Worm (Caenorhabditis elegans): ENCODE results near the gene K02E11.6.

The K02E11.6 gene

DNA sequence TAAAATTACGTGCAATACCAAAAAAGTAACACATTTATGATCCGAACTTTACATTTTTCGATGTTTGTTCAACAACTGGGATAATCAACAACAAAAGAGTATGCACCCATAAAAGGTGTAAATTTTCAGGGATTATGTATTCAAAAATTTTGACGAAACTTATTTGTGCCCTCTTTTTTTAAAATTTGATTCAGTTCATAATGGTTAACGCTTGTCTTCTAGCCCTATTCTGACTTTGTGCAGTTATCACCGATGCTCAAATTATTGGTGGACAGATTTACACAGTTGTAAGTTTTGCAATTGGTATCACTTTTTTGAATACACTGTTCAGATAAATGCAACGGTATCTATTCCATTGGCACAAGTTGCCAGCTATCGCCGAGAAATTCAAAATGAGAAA is at the start of gene K02E11.6:
K02E11.6 (plus strand) TSS at position 149 of the 400 bp plus-strand sequence.
- TF ChIP-seq egl-44 (GFP tag; IDR thresholded peaks at IDR 0.05): no peak
- TF ChIP-seq rpc-1 (optimal IDR thresholded peaks at IDR 0.05): no peak
- TF ChIP-seq rpc-1 (tag; optimal IDR thresholded peaks at IDR 0.05): no peak
- TF ChIP-seq B0035.1 (tag; optimal IDR thresholded peaks at IDR 0.05): no peak
- TF ChIP-seq nfya-2 (GFP tag; IDR thresholded peaks at IDR 0.05): no peak
- no peak for TF ChIP-seq let-526 (GFP tag; IDR thresholded peaks at IDR 0.05)
- TF ChIP-seq snpc-4 (GFP tag; optimal IDR thresholded peaks at IDR 0.05): no peak
- TF ChIP-seq snpc-4 (tag; optimal IDR thresholded peaks at IDR 0.05): no peak
- TF ChIP-seq F57A8.1 (GFP tag; optimal IDR thresholded peaks at IDR 0.05): no peak
- TF ChIP-seq mcd-1 (GFP tag; IDR thresholded peaks at IDR 0.05): no peak
- no peak for TF ChIP-seq zim-3 (tag; optimal IDR thresholded peaks at IDR 0.05)
- no peak for TF ChIP-seq ztf-22 (GFP tag; optimal IDR thresholded peaks at IDR 0.05)
- TF ChIP-seq nhr-179 (tag; optimal IDR thresholded peaks at IDR 0.05): no peak
- TF ChIP-seq ztf-28 (GFP tag; IDR thresholded peaks at IDR 0.05): no peak
- TF ChIP-seq hlh-26 (GFP tag; conservative IDR thresholded peaks at IDR 0.05): no peak
- no peak for TF ChIP-seq sea-2 (GFP tag; IDR thresholded peaks at IDR 0.05)
- TF ChIP-seq lin-40 (tag; optimal IDR thresholded peaks at IDR 0.05): no peak
- TF ChIP-seq dpl-1 (GFP tag; optimal IDR thresholded peaks at IDR 0.05): no peak
- TF ChIP-seq Y95B8A.8 (GFP tag; IDR thresholded peaks at IDR 0.05): no peak
- no peak for TF ChIP-seq bed-1 (GFP tag; IDR thresholded peaks at IDR 0.05)
- TF ChIP-seq nhr-80 (tag; optimal IDR thresholded peaks at IDR 0.05): no peak
- no peak for TF ChIP-seq ceh-58 (GFP tag; IDR thresholded peaks at IDR 0.05)

DNA sequence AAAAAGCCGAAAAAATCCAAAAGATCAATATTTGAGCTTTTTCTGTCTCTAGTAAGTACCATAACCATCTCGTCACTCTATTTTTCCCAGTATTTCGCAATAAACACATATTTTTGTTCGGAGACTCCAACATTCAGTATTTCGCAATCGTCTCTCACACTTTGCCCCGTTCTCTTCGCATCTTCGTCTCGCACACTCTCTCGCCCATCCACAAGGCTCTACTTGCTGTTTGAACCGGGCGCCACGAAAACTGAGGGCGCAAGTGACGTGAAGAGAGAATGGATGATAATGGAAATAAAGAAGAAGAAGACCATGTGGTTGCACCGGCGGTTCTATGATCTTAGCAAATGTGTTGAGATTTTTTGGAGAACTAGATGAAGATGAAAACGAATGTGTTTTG is 48.5 kb upstream of the K02E11.6 start:
- TF ChIP-seq nfya-1 (tag; optimal IDR thresholded peaks at IDR 0.05; ENCODE audit: borderline replicate concordance, insufficient read depth) (no peak), Y67H2A.10 (GFP tag; conservative IDR thresholded peaks at IDR 0.05) (0 out of 2 replicates have a peak, but pooled peaks have one; percentile 6), K12H6.12 (tag; optimal IDR thresholded peaks at IDR 0.05) (peak; percentile 97), lsy-27 (tag; optimal IDR thresholded peaks at IDR 0.05; ENCODE audit: borderline replicate concordance, insufficient read depth) (no peak), snpc-1.3 (tag; optimal IDR thresholded peaks at IDR 0.05; ENCODE audit: insufficient read depth) (peak; percentile 29), F23B12.7 (tag; optimal IDR thresholded peaks at IDR 0.05; ENCODE audit: insufficient read depth) (peak; percentile 69), hsf-1 (GFP tag; IDR thresholded peaks at IDR 0.05) (peak; percentile 26; the same call in 1 of the 2 replicates), lin-54 (GFP tag; optimal IDR thresholded peaks at IDR 0.05) (peak; percentile 67), F52B5.7 (tag; optimal IDR thresholded peaks at IDR 0.05) (no peak), pbrm-1 (GFP tag; IDR thresholded peaks at IDR 0.05) (peak; percentile 82), snpc-4 (GFP tag; optimal IDR thresholded peaks at IDR 0.05) (no peak), snpc-4 (tag; optimal IDR thresholded peaks at IDR 0.05) (peak; percentile 38 to 69 (median 57)), nhr-90 (tag; optimal IDR thresholded peaks at IDR 0.05) (peak; percentile 65), ztf-22 (GFP tag; optimal IDR thresholded peaks at IDR 0.05) (peak; percentile 82), Y53G8AR.9 (GFP tag; conservative IDR thresholded peaks at IDR 0.05) (0 out of 2 replicates have a peak, but pooled peaks have one; percentile 27), ceh-100 (GFP tag; IDR thresholded peaks at IDR 0.05) (peak; percentile 63), fkh-3 (tag; optimal IDR thresholded peaks at IDR 0.05) (no peak), lsl-1 (GFP tag; optimal IDR thresholded peaks at IDR 0.05) (no peak), B0336.3 (GFP tag; IDR thresholded peaks at IDR 0.05) (peak; percentile 83), K11D2.4 (GFP tag; IDR thresholded peaks at IDR 0.05) (peak; percentile 80), tlf-1 (GFP tag; optimal IDR thresholded peaks at IDR 0.05) (peak; percentile 68), egrh-3 (GFP tag; IDR thresholded peaks at IDR 0.05) (peak; percentile 38; the same call in 1 of the 2 replicates), somi-1 (GFP tag; optimal IDR thresholded peaks at IDR 0.05) (peak; percentile 94), chd-7 (tag; optimal IDR thresholded peaks at IDR 0.05) (peak; percentile 87), tbp1 (GFP tag; optimal IDR thresholded peaks at IDR 0.05) (peak; percentile 65), athp-1 (tag; optimal IDR thresholded peaks at IDR 0.05) (peak; percentile 41), nfyb-1 (GFP tag; IDR thresholded peaks at IDR 0.05) (peak; percentile 89), attf-5 (GFP tag; optimal IDR thresholded peaks at IDR 0.05) (peak; percentile 97), attf-3 (GFP tag; conservative IDR thresholded peaks at IDR 0.05) (no peak), zfh-2 (GFP tag; conservative IDR thresholded peaks at IDR 0.05) (peak; percentile 94)
